Worm (Caenorhabditis elegans) whole organism, L4 larva: ENCODE data around the gene T06D4.6.

Source experiments
- F26F4.8 ChIP-seq: fragments of 200-800 bp; sonication (Bioruptor generic); conservative IDR thresholded peaks from 2 replicates; pipeline ENCODE4 v1.3.6; 2022; ENCODE audit warnings: missing genetic modification characterization, missing compliant biosample characterization
- R02D3.7 ChIP-seq: fragments of 150-350 bp; sonication (generic microtip); optimal IDR thresholded peaks from 3 replicates; lab custom pipeline; 2014; ENCODE audit warnings: missing biosample characterization, missing genetic modification characterization
- Y105C5A.15 ChIP-seq: fragments of 200-800 bp; sonication (Bioruptor generic); IDR thresholded peaks from 2 replicates; pipeline ENCODE4 v1.3.6; 2022; ENCODE audit warnings: missing genetic modification characterization, missing compliant biosample characterization
- aha-1 ChIP-seq: fragments of 150-350 bp; peaks from one replicate; lab custom pipeline; 2014; ENCODE audit warnings: missing biosample characterization, missing genetic modification characterization
- ceh-32 ChIP-seq: sonication (generic microtip); optimal IDR thresholded peaks from 2 replicates; lab custom pipeline; 2016; ENCODE audit warnings: mild to moderate bottlenecking, missing genetic modification characterization, missing compliant biosample characterization; ENCODE audit not compliant: poor library complexity
- ceh-62 ChIP-seq: sonication (generic microtip); optimal IDR thresholded peaks from 2 replicates; lab custom pipeline; 2017; ENCODE audit warnings: missing biosample characterization, missing genetic modification characterization
- cey-2 ChIP-seq: sonication (generic microtip); optimal IDR thresholded peaks from 3 replicates; lab custom pipeline; 2017; ENCODE audit warnings: missing genetic modification characterization, mild to moderate bottlenecking, missing compliant biosample characterization, antibody characterized with exemption, borderline replicate concordance; ENCODE audit not compliant: insufficient read depth
- ctbp-1 ChIP-seq: fragments of 200-800 bp; sonication (Bioruptor generic); IDR thresholded peaks from 2 replicates; pipeline ENCODE4 v1.3.6; 2022; ENCODE audit warnings: missing genetic modification reagents, missing genetic modification characterization, missing compliant biosample characterization
- dmd-6 ChIP-seq: fragments of 200-800 bp; sonication (Bioruptor generic); IDR thresholded peaks from 2 replicates; pipeline ENCODE4 v1.3.6; 2022; ENCODE audit warnings: missing genetic modification reagents, missing genetic modification characterization, missing compliant biosample characterization
- egl-43 ChIP-seq: fragments of 200-800 bp; sonication (Bioruptor generic); IDR thresholded peaks from 2 replicates; pipeline ENCODE4 v1.3.6; 2022; ENCODE audit warnings: missing genetic modification reagents, missing genetic modification characterization, missing compliant biosample characterization
- fkh-10 ChIP-seq: fragments of 150-350 bp; optimal IDR thresholded peaks from 2 replicates; lab custom pipeline; 2014; ENCODE audit warnings: missing biosample characterization, missing genetic modification reagents, missing genetic modification characterization
- hif-1 ChIP-seq, 2 experiments: sonication (generic microtip); optimal IDR thresholded peaks; 2 replicates each; lab custom pipeline; 2016 to 2017; ENCODE audit warnings: missing compliant biosample characterization in 2 of 2, missing genetic modification characterization in 2 of 2, missing genetic modification reagents in 2 of 2, missing genotype in 2 of 2, mild to moderate bottlenecking in 1 of 2
- hlh-11 ChIP-seq: fragments of 200-800 bp; sonication (Bioruptor generic); optimal IDR thresholded peaks from 2 replicates; lab custom pipeline; 2018; ENCODE audit warnings: mild to moderate bottlenecking, missing genetic modification characterization, missing compliant biosample characterization
- hlh-30 ChIP-seq: sonication (generic microtip); optimal IDR thresholded peaks from 2 replicates; lab custom pipeline; 2017; ENCODE audit warnings: antibody characterized with exemption, mild to moderate bottlenecking, missing genetic modification characterization, missing compliant biosample characterization; ENCODE audit not compliant: insufficient read depth
- hmg-1.1 ChIP-seq: fragments of 200-800 bp; sonication (Bioruptor generic); IDR thresholded peaks from 2 replicates; pipeline ENCODE4 v1.3.6; 2022; ENCODE audit warnings: missing genetic modification reagents, missing genetic modification characterization, missing compliant biosample characterization
- lim-7 ChIP-seq: fragments of 200-800 bp; sonication (Bioruptor generic); IDR thresholded peaks from 2 replicates; pipeline ENCODE4 v1.3.6; 2022; ENCODE audit warnings: missing genetic modification characterization, missing compliant biosample characterization
- lin-29 ChIP-seq: fragments of 200-800 bp; sonication (Bioruptor generic); IDR thresholded peaks from 2 replicates; pipeline ENCODE4 v1.3.6; 2022; ENCODE audit warnings: missing genetic modification reagents, missing genetic modification characterization, missing compliant biosample characterization
- lsy-2 ChIP-seq, 2 experiments: fragments of 150-350 bp in 1 of 2; sonication (generic microtip) in 1 of 2; optimal IDR thresholded peaks; 2 replicates each; lab custom pipeline; 2014 to 2017; ENCODE audit warnings: missing biosample characterization in 2 of 2, missing genetic modification characterization in 2 of 2
- madf-9 ChIP-seq: fragments of 200-800 bp; sonication (Bioruptor generic); conservative IDR thresholded peaks from 2 replicates; pipeline ENCODE4 v1.3.6; 2022; ENCODE audit warnings: missing genetic modification reagents, missing genetic modification characterization, missing compliant biosample characterization
- mdl-1 ChIP-seq, 2 experiments: fragments of 150-350 bp in 1 of 2; sonication (generic microtip) in 1 of 2; optimal IDR thresholded peaks; 2 replicates each; lab custom pipeline; 2014 to 2017; ENCODE audit warnings: missing biosample characterization in 2 of 2, missing genetic modification characterization in 2 of 2
- mep-1 ChIP-seq: fragments of 150-350 bp; sonication (generic microtip); optimal IDR thresholded peaks from 3 replicates; lab custom pipeline; 2014; ENCODE audit warnings: missing biosample characterization, missing genetic modification characterization
- mes-2 ChIP-seq: sonication (generic microtip); optimal IDR thresholded peaks from 2 replicates; lab custom pipeline; 2016; ENCODE audit warnings: missing genotype, mild to moderate bottlenecking, missing genetic modification characterization, missing compliant biosample characterization; ENCODE audit not compliant: poor library complexity, severe bottlenecking
- mxl-2 ChIP-seq: fragments of 200-800 bp; sonication (Bioruptor generic); conservative IDR thresholded peaks from 2 replicates; pipeline ENCODE4 v1.3.6; 2022; ENCODE audit warnings: missing genetic modification reagents, missing genetic modification characterization, missing compliant biosample characterization
- nhr-11 ChIP-seq: fragments of 150-350 bp; optimal IDR thresholded peaks from 2 replicates; lab custom pipeline; 2014; ENCODE audit warnings: missing biosample characterization, missing genetic modification characterization
- nhr-111 ChIP-seq: fragments of 200-800 bp; sonication (Bioruptor generic); optimal IDR thresholded peaks from 2 replicates; lab custom pipeline; 2018; ENCODE audit warnings: mild to moderate bottlenecking, missing genetic modification characterization, missing compliant biosample characterization
- nhr-25 ChIP-seq: sonication (generic microtip); optimal IDR thresholded peaks from 2 replicates; lab custom pipeline; 2017; ENCODE audit warnings: missing genetic modification characterization, mild to moderate bottlenecking, missing compliant biosample characterization, antibody characterized with exemption, moderate library complexity, borderline replicate concordance; ENCODE audit not compliant: insufficient read depth
- nhr-28 ChIP-seq: fragments of 150-350 bp; optimal IDR thresholded peaks from 2 replicates; lab custom pipeline; 2014; ENCODE audit warnings: missing biosample characterization, missing genetic modification characterization
- nhr-42 ChIP-seq: fragments of 200-800 bp; sonication (Bioruptor generic); IDR thresholded peaks from 2 replicates; pipeline ENCODE4 v1.3.6; 2022; ENCODE audit warnings: missing genetic modification characterization, missing compliant biosample characterization
- nhr-77 ChIP-seq: fragments of 150-350 bp; optimal IDR thresholded peaks from 2 replicates; lab custom pipeline; 2014; ENCODE audit warnings: missing biosample characterization, missing genetic modification characterization
- rbr-2 ChIP-seq: sonication (generic microtip); optimal IDR thresholded peaks from 2 replicates; lab custom pipeline; 2016; ENCODE audit warnings: missing genotype, missing genetic modification characterization, missing compliant biosample characterization
- sdz-12 ChIP-seq: fragments of 200-800 bp; sonication (Bioruptor generic); optimal IDR thresholded peaks from 2 replicates; lab custom pipeline; 2018; ENCODE audit warnings: mild to moderate bottlenecking, missing genetic modification characterization, missing compliant biosample characterization
- set-16 ChIP-seq: fragments of 200-800 bp; sonication (Bioruptor generic); IDR thresholded peaks from 2 replicates; pipeline ENCODE4 v1.3.6; 2022; ENCODE audit warnings: missing genetic modification reagents, missing genetic modification characterization, missing compliant biosample characterization
- skn-1 ChIP-seq: fragments of 150-350 bp; optimal IDR thresholded peaks from 2 replicates; lab custom pipeline; 2014; ENCODE audit warnings: missing biosample characterization, missing genetic modification characterization
- snpc-4 ChIP-seq: fragments of 150-350 bp; optimal IDR thresholded peaks from 2 replicates; lab custom pipeline; 2014; ENCODE audit warnings: missing biosample characterization, missing genetic modification characterization
- unc-62 ChIP-seq, 3 experiments: fragments of 150-350 bp in 1 of 3; sonication (generic microtip); optimal IDR thresholded peaks in 2 of 3; peaks in 1 of 3; 1 replicate in 1 of 3; 2 replicates in 2 of 3; lab custom pipeline; 2014 to 2017; ENCODE audit warnings: missing biosample characterization in 3 of 3, missing genetic modification characterization in 3 of 3, missing genetic modification reagents in 3 of 3, missing genotype in 1 of 3
- zfp-2 ChIP-seq: sonication (generic microtip); optimal IDR thresholded peaks from 2 replicates; lab custom pipeline; 2016; ENCODE audit warnings: mild to moderate bottlenecking, missing genetic modification characterization, missing compliant biosample characterization
- ztf-7 ChIP-seq: fragments of 150-350 bp; optimal IDR thresholded peaks from 2 replicates; lab custom pipeline; 2014; ENCODE audit warnings: missing biosample characterization, missing genetic modification characterization

T06D4.6 gene

DNA sequence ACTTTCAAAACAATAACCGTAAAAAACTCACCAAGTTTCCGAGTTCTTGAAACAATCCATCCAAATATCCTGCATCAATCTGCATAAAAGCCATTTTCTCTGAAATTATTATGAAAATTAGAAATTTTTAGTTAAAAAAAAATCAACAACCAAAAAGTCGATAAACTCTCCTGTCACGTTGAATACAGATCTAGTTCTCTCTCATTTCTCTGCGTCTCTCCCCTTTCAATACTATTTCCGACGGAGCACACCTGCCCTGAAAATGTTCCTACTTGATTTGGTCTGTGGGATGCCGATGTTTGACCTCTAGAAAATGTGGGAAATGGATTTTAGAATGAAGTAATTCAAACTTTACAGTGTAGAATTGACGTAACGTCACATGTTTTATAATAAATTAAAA, at the start of gene T06D4.6:
T06D4.6 (minus strand) TSS at position 101 of the 400 bp plus-strand sequence.
- TF ChIP-seq madf-9 (GFP tag; lab: Robert Waterston, UW) (no peak), ceh-62 (tag; lab: Kevin White, UChicago) (no peak), ztf-7 (no peak), egl-43 (GFP tag; lab: Robert Waterston, UW) (no peak), hmg-1.1 (GFP tag; lab: Robert Waterston, UW) (no peak), zfp-2 (no peak), snpc-4 (no peak), R02D3.7 (tag; lab: Kevin White, UChicago) (no peak), lin-29 (no peak)

DNA sequence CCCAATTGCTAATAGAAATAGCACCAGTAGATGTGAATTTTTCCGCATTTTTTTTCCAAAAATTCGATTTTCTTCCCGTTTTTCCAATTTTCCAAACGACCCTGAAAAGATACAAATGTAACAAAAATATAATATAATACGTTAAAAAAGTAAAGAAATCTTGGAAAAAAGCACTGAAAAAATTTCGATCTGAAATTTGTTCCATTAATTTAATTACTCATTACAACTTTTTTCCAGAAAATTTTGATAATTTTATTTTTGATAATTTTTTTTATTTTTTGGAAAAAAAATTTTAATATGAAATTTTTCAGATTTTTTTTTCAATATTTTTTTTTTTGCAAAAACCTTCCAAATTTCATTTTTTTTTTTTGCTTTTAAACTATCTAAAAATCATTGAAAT, 49.0 kb upstream of the T06D4.6 start, which contains the start of gene skpo-2:
skpo-2 (minus strand) TSS at position 101 of the 400 bp plus-strand sequence.
- TF ChIP-seq mxl-2 (GFP tag; lab: Robert Waterston, UW) = no peak
- TF ChIP-seq hmg-1.1 (GFP tag; lab: Robert Waterston, UW) = no peak
- no peak for TF ChIP-seq zfp-2
- no peak for TF ChIP-seq ceh-32
- TF ChIP-seq nhr-77 (tag; lab: Kevin White, UChicago) = no peak

DNA sequence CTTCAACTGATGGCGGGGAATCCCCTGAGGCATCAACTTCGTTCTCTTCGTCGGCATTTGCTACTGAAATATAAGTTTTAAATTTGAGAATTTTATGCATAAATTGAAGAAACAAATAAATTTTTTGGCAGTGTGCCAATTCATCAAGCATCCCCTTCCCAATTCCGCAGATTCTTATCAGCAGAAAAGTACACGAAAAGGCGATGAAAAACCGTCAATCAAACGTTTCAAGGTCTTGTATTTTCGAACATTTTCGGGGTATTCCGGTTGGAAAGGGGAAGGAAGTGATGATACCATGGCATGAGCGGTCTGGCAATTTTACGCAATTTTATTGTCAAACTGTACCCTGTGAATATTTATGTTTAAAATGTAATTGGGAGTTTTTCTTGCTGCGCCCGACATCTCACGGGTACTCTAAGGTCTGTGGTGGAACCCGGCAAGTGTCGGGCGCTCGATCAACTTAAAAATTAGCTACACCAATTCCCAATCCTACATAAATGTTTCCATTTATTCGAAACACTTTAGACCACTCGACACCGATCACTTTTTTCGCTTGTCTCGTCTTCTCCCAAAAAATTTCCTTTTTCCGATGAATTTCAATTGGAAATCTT, 47.6 kb upstream of the T06D4.6 start:
- TF ChIP-seq dmd-6 (GFP tag; lab: Robert Waterston, UW) = peak; percentile 55
- peak in 1 of 2 experiments; percentile 30 for TF ChIP-seq unc-62 (GFP tag; optimal IDR thresholded peaks at IDR 0.05 in 1 of 2; lab: Kevin White, UChicago)
- no peak for TF ChIP-seq unc-62 (tag; optimal IDR thresholded peaks at IDR 0.05; lab: Kevin White, UChicago)
- TF ChIP-seq mes-2 (tag; lab: Kevin White, UChicago) = no peak
- peak; percentile 16 for TF ChIP-seq snpc-4
- no peak for TF ChIP-seq skn-1 (tag; lab: Kevin White, UChicago)
- TF ChIP-seq nhr-11 (tag; lab: Kevin White, UChicago) = no peak
- peak; percentile 34 for TF ChIP-seq nhr-28 (tag; lab: Kevin White, UChicago)
- TF ChIP-seq nhr-25 (tag; lab: Kevin White, UChicago) = peak; percentile 16

- TF ChIP-seq Y105C5A.15 (GFP tag; lab: Robert Waterston, UW) = no peak
- TF ChIP-seq fkh-10 (GFP tag; lab: Kevin White, UChicago) = no peak
- TF ChIP-seq snpc-4 = no peak
These were observed 42.0 kb upstream of the T06D4.6 start, which contains the start of gene C16C8.18 for ce11 chrII:3429400-3429799. Gene C16C8.18 (plus strand): TSS chrII:3429700.

- TF ChIP-seq cey-2 (tag; lab: Kevin White, UChicago) (no peak), lsy-2 (tag; optimal IDR thresholded peaks at IDR 0.05; lab: Kevin White, UChicago) (peak in 1 of 2 experiments; percentile 29), hlh-11 (tag; lab: Kevin White, UChicago) (peak; percentile 1), hif-1 (tag; optimal IDR thresholded peaks at IDR 0.05; lab: Kevin White, UChicago) (peak in 1 of 2 experiments; percentile 18), unc-62 (GFP tag; optimal IDR thresholded peaks at IDR 0.05 in 1 of 2; lab: Kevin White, UChicago) (no peak), unc-62 (tag; optimal IDR thresholded peaks at IDR 0.05; lab: Kevin White, UChicago) (no peak), egl-43 (GFP tag; lab: Robert Waterston, UW) (0 out of 2 replicates have a peak, but pooled peaks have one; percentile 20), nhr-111 (GFP tag; lab: Kevin White, UChicago) (no peak), ctbp-1 (GFP tag; lab: Robert Waterston, UW) (0 out of 2 replicates have a peak, but pooled peaks have one; percentile 33), aha-1 (tag; lab: Kevin White, UChicago) (peak; percentile 93), mep-1 (tag; lab: Kevin White, UChicago) (peak; percentile 46), hmg-1.1 (GFP tag; lab: Robert Waterston, UW) (peak; percentile 71), nhr-42 (GFP tag; lab: Robert Waterston, UW) (no peak), rbr-2 (tag; lab: Kevin White, UChicago) (peak; percentile 41), lim-7 (GFP tag; lab: Robert Waterston, UW) (no peak), sdz-12 (no peak), mdl-1 (tag; optimal IDR thresholded peaks at IDR 0.05; lab: Kevin White, UChicago) (peak in 1 of 2 experiments; percentile 47), set-16 (GFP tag; lab: Robert Waterston, UW) (peak; percentile 82), F26F4.8 (GFP tag; lab: Robert Waterston, UW) (no peak), hlh-30 (tag; lab: Kevin White, UChicago) (peak; percentile 69)
These were observed 40.8 kb upstream of the T06D4.6 start for ce11 chrII:3428158-3428704.
